Worm (Caenorhabditis elegans) whole organism, midembryonic: ENCODE measurements around the gene C28H8.3.
A peak's percentile ranks its signal among the peaks of the same experiment; 100 is the strongest.

Experiments
- T22C8.4 ChIP-seq: fragments of 200-800 bp; sonication (Bioruptor generic); IDR thresholded peaks from 2 replicates; pipeline ENCODE4 v1.3.6; 2022; ENCODE audit warnings: missing genetic modification characterization, missing compliant biosample characterization
- cog-1 ChIP-seq: sonication (generic microtip); optimal IDR thresholded peaks from 2 replicates; lab custom pipeline; 2016; ENCODE audit warnings: missing genetic modification characterization, missing compliant biosample characterization
- flt-1 ChIP-seq: fragments of 200-800 bp; sonication (Bioruptor generic); IDR thresholded peaks from 2 replicates; pipeline ENCODE4 v1.3.6; 2022; ENCODE audit warnings: missing genetic modification characterization, missing compliant biosample characterization
- klf-2 ChIP-seq: fragments of 200-800 bp; sonication (Bioruptor generic); conservative IDR thresholded peaks from 2 replicates; pipeline ENCODE4 v1.3.6; 2022; ENCODE audit warnings: missing genetic modification reagents, missing genetic modification characterization, missing compliant biosample characterization
- med-1 ChIP-seq: sonication (generic microtip); optimal IDR thresholded peaks from 2 replicates; lab custom pipeline; 2017; ENCODE audit warnings: missing genetic modification characterization, mild to moderate bottlenecking, missing compliant biosample characterization, antibody characterized with exemption, missing genetic modification reagents; ENCODE audit not compliant: insufficient read depth
- ref-1 ChIP-seq: fragments of 200-800 bp; sonication (Bioruptor generic); conservative IDR thresholded peaks from 2 replicates; pipeline ENCODE4 v1.3.6; 2022; ENCODE audit warnings: missing genetic modification reagents, missing genetic modification characterization, missing compliant biosample characterization
- tab-1 ChIP-seq: fragments of 200-800 bp; sonication (Bioruptor generic); IDR thresholded peaks from 2 replicates; pipeline ENCODE4 v1.3.6; 2022; ENCODE audit warnings: missing genetic modification characterization, missing compliant biosample characterization
- ztf-23 ChIP-seq: fragments of 200-800 bp; sonication (Bioruptor generic); IDR thresholded peaks from 2 replicates; pipeline ENCODE4 v1.3.6; 2022; ENCODE audit warnings: missing genetic modification reagents, missing genetic modification characterization, missing compliant biosample characterization
- ztf-29 ChIP-seq: fragments of 200-800 bp; sonication (Bioruptor generic); IDR thresholded peaks from 2 replicates; pipeline ENCODE4 v1.3.6; 2022; ENCODE audit warnings: missing genetic modification reagents, missing genetic modification characterization, missing compliant biosample characterization

C28H8.3 gene

ce11 chrIII:5908408-5908807 lies at the start of gene C28H8.3:
C28H8.3 (plus strand) TSS chrIII:5908700.
- TF ChIP-seq ztf-23 (GFP tag; lab: Robert Waterston, UW): no peak
- TF ChIP-seq T22C8.4 (GFP tag; lab: Robert Waterston, UW): no peak
- no peak for TF ChIP-seq flt-1 (GFP tag; lab: Robert Waterston, UW)
- TF ChIP-seq tab-1: no peak
- no peak for TF ChIP-seq cog-1 (tag; lab: Kevin White, UChicago)
- TF ChIP-seq ztf-29: no peak
- no peak for TF ChIP-seq med-1 (GFP tag; lab: Kevin White, UChicago)
- TF ChIP-seq ref-1 (GFP tag; lab: Robert Waterston, UW): no peak
- TF ChIP-seq klf-2 (GFP tag; lab: Robert Waterston, UW): no peak

- TF ChIP-seq T22C8.4 (GFP tag; lab: Robert Waterston, UW) (no peak), med-1 (GFP tag; lab: Kevin White, UChicago) (no peak), flt-1 (GFP tag; lab: Robert Waterston, UW) (no peak), tab-1 (no peak), klf-2 (GFP tag; lab: Robert Waterston, UW) (no peak), cog-1 (tag; lab: Kevin White, UChicago) (no peak), ztf-29 (no peak), ztf-23 (GFP tag; lab: Robert Waterston, UW) (no peak), ref-1 (GFP tag; lab: Robert Waterston, UW) (no peak)
These were observed 49.5 kb upstream of the C28H8.3 start, which contains the start of gene dpf-4 for ce11 chrIII:5859008-5859407. dpf-4 (plus strand) TSS chrIII:5859308.

- TF ChIP-seq ztf-23 (GFP tag; lab: Robert Waterston, UW) (no peak), klf-2 (GFP tag; lab: Robert Waterston, UW) (no peak), med-1 (GFP tag; lab: Kevin White, UChicago) (no peak), T22C8.4 (GFP tag; lab: Robert Waterston, UW) (no peak), ztf-29 (no peak), flt-1 (GFP tag; lab: Robert Waterston, UW) (no peak), ref-1 (GFP tag; lab: Robert Waterston, UW) (no peak), cog-1 (tag; lab: Kevin White, UChicago) (no peak), tab-1 (no peak)
These were observed 44.7 kb upstream of the C28H8.3 start, which contains the start of gene dnpp-1 for ce11 chrIII:5863774-5864173. dnpp-1 (minus strand) TSS chrIII:5863803.

ce11 chrIII:5864270-5864669 lies 44.2 kb upstream of the C28H8.3 start, which contains the start of gene rabn-5:
rabn-5 (plus strand) TSS chrIII:5864553.
- TF ChIP-seq cog-1 (tag; lab: Kevin White, UChicago) (no peak), med-1 (GFP tag; lab: Kevin White, UChicago) (no peak), tab-1 (no peak), ztf-23 (GFP tag; lab: Robert Waterston, UW) (no peak), flt-1 (GFP tag; lab: Robert Waterston, UW) (no peak), klf-2 (GFP tag; lab: Robert Waterston, UW) (no peak), ztf-29 (no peak), T22C8.4 (GFP tag; lab: Robert Waterston, UW) (no peak)

ce11 chrIII:5868401-5868800 lies 40.1 kb upstream of the C28H8.3 start, which contains the start of gene eng-1:
eng-1 (minus strand) TSS chrIII:5868501.
- TF ChIP-seq klf-2 (GFP tag; lab: Robert Waterston, UW) (no peak), T22C8.4 (GFP tag; lab: Robert Waterston, UW) (no peak), tab-1 (no peak), med-1 (GFP tag; lab: Kevin White, UChicago) (no peak), ztf-23 (GFP tag; lab: Robert Waterston, UW) (no peak), ref-1 (GFP tag; lab: Robert Waterston, UW) (no peak), ztf-29 (no peak)

- TF ChIP-seq med-1 (GFP tag; lab: Kevin White, UChicago) (no peak), flt-1 (GFP tag; lab: Robert Waterston, UW) (no peak), ztf-23 (GFP tag; lab: Robert Waterston, UW) (no peak), klf-2 (GFP tag; lab: Robert Waterston, UW) (no peak), tab-1 (no peak), ref-1 (GFP tag; lab: Robert Waterston, UW) (no peak), cog-1 (tag; lab: Kevin White, UChicago) (no peak), ztf-29 (no peak), T22C8.4 (GFP tag; lab: Robert Waterston, UW) (no peak)
These were observed 39.1 kb upstream of the C28H8.3 start, which contains the start of gene F01F1.15 for ce11 chrIII:5869429-5869828. F01F1.15 (minus strand) TSS chrIII:5869529.

- TF ChIP-seq ztf-23 (GFP tag; lab: Robert Waterston, UW): 0 out of 2 replicates have a peak, but pooled peaks have one; percentile 43
- no peak for TF ChIP-seq tab-1
- TF ChIP-seq cog-1 (tag; lab: Kevin White, UChicago): peak; percentile 13
- no peak; the same call in 1 of the 2 replicates for TF ChIP-seq T22C8.4 (GFP tag; lab: Robert Waterston, UW)
These were observed 36.7 kb upstream of the C28H8.3 start, which contains the start of the genes F01F1.11 and F01F1.3 for ce11 chrIII:5871760-5872159. F01F1.11 (minus strand) TSS chrIII:5871877. F01F1.3 (plus strand) TSS chrIII:5871938.

ce11 chrIII:5872288-5872687 lies 36.2 kb upstream of the C28H8.3 start:
- TF ChIP-seq tab-1 (no peak), flt-1 (GFP tag; lab: Robert Waterston, UW) (no peak), med-1 (GFP tag; lab: Kevin White, UChicago) (no peak), ref-1 (GFP tag; lab: Robert Waterston, UW) (no peak), klf-2 (GFP tag; lab: Robert Waterston, UW) (no peak), ztf-29 (no peak), cog-1 (tag; lab: Kevin White, UChicago) (no peak), T22C8.4 (GFP tag; lab: Robert Waterston, UW) (no peak), ztf-23 (GFP tag; lab: Robert Waterston, UW) (no peak)

- TF ChIP-seq tab-1 (no peak), ref-1 (GFP tag; lab: Robert Waterston, UW) (no peak), klf-2 (GFP tag; lab: Robert Waterston, UW) (no peak), flt-1 (GFP tag; lab: Robert Waterston, UW) (no peak), cog-1 (tag; lab: Kevin White, UChicago) (no peak), med-1 (GFP tag; lab: Kevin White, UChicago) (no peak), ztf-23 (GFP tag; lab: Robert Waterston, UW) (no peak), ztf-29 (no peak), T22C8.4 (GFP tag; lab: Robert Waterston, UW) (no peak)
These were observed 34.2 kb upstream of the C28H8.3 start for ce11 chrIII:5874263-5874662.
